Worm (Caenorhabditis elegans): ENCODE measurements around the gene F47C12.6.
A peak's percentile ranks its signal among the peaks of the same experiment; 100 is the strongest.

Gene F47C12.6

ce11 chrIV:4029288-4029687 lies 36.1 kb upstream of the F47C12.6 start:
- TF ChIP-seq ztf-11 (tag; optimal IDR thresholded peaks at IDR 0.05) (no peak), nhr-76 (tag; optimal IDR thresholded peaks at IDR 0.05) (no peak), pha-4 (tag; optimal IDR thresholded peaks at IDR 0.05) (no peak), ceh-16 (tag; optimal IDR thresholded peaks at IDR 0.05) (no peak), nhr-23 (tag; optimal IDR thresholded peaks at IDR 0.05) (no peak), egl-27 (tag; optimal IDR thresholded peaks at IDR 0.05) (no peak), nhr-67 (tag; optimal IDR thresholded peaks at IDR 0.05) (no peak), jun-1 (tag; optimal IDR thresholded peaks at IDR 0.05) (peak; percentile 15), snpc-4 (tag; optimal IDR thresholded peaks at IDR 0.05) (no peak), sea-2 (GFP tag; optimal IDR thresholded peaks at IDR 0.05) (no peak), nhr-25 (tag; optimal IDR thresholded peaks at IDR 0.05) (peak; percentile 33), nhr-12 (tag; optimal IDR thresholded peaks at IDR 0.05) (no peak), ceh-9 (tag; optimal IDR thresholded peaks at IDR 0.05) (no peak), fos-1 (tag; optimal IDR thresholded peaks at IDR 0.05) (no peak), lsy-12 (tag; optimal IDR thresholded peaks at IDR 0.05) (no peak), hmg-11 (tag; optimal IDR thresholded peaks at IDR 0.05) (no peak), pqm-1 (tag; optimal IDR thresholded peaks at IDR 0.05) (peak; percentile 41), nfya-1 (tag; optimal IDR thresholded peaks at IDR 0.05; ENCODE audit: insufficient read depth) (no peak), nhr-43 (tag; optimal IDR thresholded peaks at IDR 0.05; ENCODE audit: poor library complexity, severe bottlenecking) (no peak), elt-2 (tag; optimal IDR thresholded peaks at IDR 0.05) (peak; percentile 75), egl-5 (tag; optimal IDR thresholded peaks at IDR 0.05) (no peak), elt-3 (tag; optimal IDR thresholded peaks at IDR 0.05) (no peak), ama-1 (optimal IDR thresholded peaks at IDR 0.05) (peak; percentile 60)

ce11 chrIV:4028177-4028576 lies 35.0 kb upstream of the F47C12.6 start:
- TF ChIP-seq lin-15B (tag; optimal IDR thresholded peaks at IDR 0.05) (peak; percentile 3), snpc-4 (tag; optimal IDR thresholded peaks at IDR 0.05) (peak; percentile 62), nhr-43 (tag; optimal IDR thresholded peaks at IDR 0.05; ENCODE audit: poor library complexity, severe bottlenecking) (peak; percentile 41), fos-1 (tag; optimal IDR thresholded peaks at IDR 0.05) (no peak), nfya-1 (tag; optimal IDR thresholded peaks at IDR 0.05; ENCODE audit: insufficient read depth) (peak; percentile 54), lin-39 (tag; optimal IDR thresholded peaks at IDR 0.05) (peak; percentile 91), mdl-1 (tag; optimal IDR thresholded peaks at IDR 0.05) (peak; percentile 40), pqm-1 (tag; optimal IDR thresholded peaks at IDR 0.05) (peak; percentile 22), R02D3.7 (tag; optimal IDR thresholded peaks at IDR 0.05) (no peak), lsy-12 (tag; optimal IDR thresholded peaks at IDR 0.05) (no peak), ceh-9 (tag; optimal IDR thresholded peaks at IDR 0.05) (no peak), elt-2 (tag; optimal IDR thresholded peaks at IDR 0.05) (peak; percentile 84), nhr-237 (tag; optimal IDR thresholded peaks at IDR 0.05) (no peak), nhr-23 (tag; optimal IDR thresholded peaks at IDR 0.05) (peak; percentile 55), nhr-76 (tag; optimal IDR thresholded peaks at IDR 0.05) (no peak), hmg-11 (tag; optimal IDR thresholded peaks at IDR 0.05) (peak; percentile 47), pha-4 (tag; optimal IDR thresholded peaks at IDR 0.05) (peak; percentile 77), jun-1 (tag; optimal IDR thresholded peaks at IDR 0.05) (peak; percentile 54), egl-27 (tag; optimal IDR thresholded peaks at IDR 0.05) (peak; percentile 59), nhr-25 (tag; optimal IDR thresholded peaks at IDR 0.05) (peak; percentile 89), ama-1 (optimal IDR thresholded peaks at IDR 0.05) (peak; percentile 26), tbx-2 (tag; optimal IDR thresholded peaks at IDR 0.05) (peak; percentile 26), skn-1 (tag; optimal IDR thresholded peaks at IDR 0.05) (peak; percentile 78), unc-62 (GFP tag; optimal IDR thresholded peaks at IDR 0.05) (no peak), elt-1 (tag; optimal IDR thresholded peaks at IDR 0.05) (peak; percentile 17)

- no peak for TF ChIP-seq nhr-67 (tag; optimal IDR thresholded peaks at IDR 0.05)
- peak; percentile 4 for TF ChIP-seq pqm-1 (tag; optimal IDR thresholded peaks at IDR 0.05)
- TF ChIP-seq daf-12 (tag; optimal IDR thresholded peaks at IDR 0.05), result no peak
- peak; percentile 68 for TF ChIP-seq elt-2 (tag; optimal IDR thresholded peaks at IDR 0.05)
- no peak for TF ChIP-seq pha-4 (tag; optimal IDR thresholded peaks at IDR 0.05)
- peak; percentile 34 for TF ChIP-seq jun-1 (tag; optimal IDR thresholded peaks at IDR 0.05)
Observed at ce11 chrIV:4027106-4027888, 34.1 kb upstream of the F47C12.6 start.

ce11 chrIV:4025923-4026322 lies 32.7 kb upstream of the F47C12.6 start:
- no peak for TF ChIP-seq ceh-82 (tag; optimal IDR thresholded peaks at IDR 0.05)
- no peak for TF ChIP-seq hmg-11 (tag; optimal IDR thresholded peaks at IDR 0.05)
- peak; percentile 31 for TF ChIP-seq snpc-4 (tag; optimal IDR thresholded peaks at IDR 0.05)
- TF ChIP-seq nhr-23 (tag; optimal IDR thresholded peaks at IDR 0.05), result peak; percentile 21
- peak; percentile 62 for TF ChIP-seq egl-5 (tag; optimal IDR thresholded peaks at IDR 0.05)
- no peak for TF ChIP-seq unc-62 (GFP tag; optimal IDR thresholded peaks at IDR 0.05)
- no peak for TF ChIP-seq tbx-2 (tag; optimal IDR thresholded peaks at IDR 0.05)
- TF ChIP-seq jun-1 (tag; optimal IDR thresholded peaks at IDR 0.05), result peak; percentile 14
- TF ChIP-seq nhr-25 (tag; optimal IDR thresholded peaks at IDR 0.05), result peak; percentile 81
- TF ChIP-seq elt-2 (tag; optimal IDR thresholded peaks at IDR 0.05), result peak; percentile 32
- TF ChIP-seq nhr-12 (tag; optimal IDR thresholded peaks at IDR 0.05), result no peak
- TF ChIP-seq ama-1 (optimal IDR thresholded peaks at IDR 0.05), result peak; percentile 82
- TF ChIP-seq pqm-1 (tag; optimal IDR thresholded peaks at IDR 0.05), result peak; percentile 35
- peak; percentile 69 for TF ChIP-seq lsy-12 (tag; optimal IDR thresholded peaks at IDR 0.05)
- no peak for TF ChIP-seq R02D3.7 (tag; optimal IDR thresholded peaks at IDR 0.05)
- peak; percentile 61 for TF ChIP-seq pha-4 (tag; optimal IDR thresholded peaks at IDR 0.05)
- peak; percentile 1 for TF ChIP-seq skn-1 (tag; optimal IDR thresholded peaks at IDR 0.05)
- TF ChIP-seq elt-1 (tag; optimal IDR thresholded peaks at IDR 0.05), result peak; percentile 3
- peak; percentile 76 for TF ChIP-seq nfya-1 (tag; optimal IDR thresholded peaks at IDR 0.05; ENCODE audit: insufficient read depth)
- TF ChIP-seq nhr-43 (tag; optimal IDR thresholded peaks at IDR 0.05; ENCODE audit: poor library complexity, severe bottlenecking), result peak; percentile 83
- peak; percentile 92 for TF ChIP-seq mdl-1 (tag; optimal IDR thresholded peaks at IDR 0.05)
- no peak for TF ChIP-seq daf-12 (tag; optimal IDR thresholded peaks at IDR 0.05)
- TF ChIP-seq lin-39 (tag; optimal IDR thresholded peaks at IDR 0.05), result peak; percentile 84
